Fruit fly (Drosophila melanogaster) whole organism, embryonic: Measurements from ENCODE around the gene Acyp2.

Source experiments
- Ada2b ChIP-seq: fragments of 200-800 bp; sonication (Bioruptor generic); IDR thresholded peaks from 2 replicates; pipeline ENCODE4 v1.3.6; 2022; ENCODE audit warnings: missing biosample characterization, missing genetic modification characterization
- Atf-2 ChIP-seq: fragments of 200-800 bp; sonication (Bioruptor generic); optimal IDR thresholded peaks from 2 replicates; lab custom pipeline; 2016; ENCODE audit warnings: missing biosample characterization, missing genetic modification characterization
- B-H1 ChIP-seq: fragments of 200-800 bp; sonication (Bioruptor generic); IDR thresholded peaks from 3 replicates; pipeline ENCODE4 v1.3.6; 2022; ENCODE audit warnings: missing biosample characterization, missing genetic modification characterization
- B-H2 ChIP-seq: fragments of 200-800 bp; sonication (Bioruptor generic); optimal IDR thresholded peaks from 2 replicates; lab custom pipeline; 2018; ENCODE audit warnings: missing biosample characterization, mild to moderate bottlenecking, missing genetic modification characterization
- Blimp-1 ChIP-seq: fragments of 200-800 bp; sonication (Bioruptor generic); optimal IDR thresholded peaks from 3 replicates; lab custom pipeline; 2018; ENCODE audit warnings: missing biosample characterization, missing genetic modification characterization, mild to moderate bottlenecking, moderate library complexity, missing genetic modification reagents
- Bteb2 ChIP-seq: fragments of 200-800 bp; sonication (Bioruptor generic); optimal IDR thresholded peaks from 2 replicates; lab custom pipeline; 2016; ENCODE audit warnings: missing biosample characterization, missing genetic modification characterization
- CG11247 ChIP-seq: fragments of 200-800 bp; sonication (Bioruptor generic); IDR thresholded peaks from 2 replicates; pipeline ENCODE4 v1.3.6; 2022; ENCODE audit warnings: missing biosample characterization, missing genetic modification characterization
- CG11456 ChIP-seq: fragments of 200-800 bp; sonication (Bioruptor generic); IDR thresholded peaks from 3 replicates; pipeline ENCODE4 v1.3.6; 2022; ENCODE audit warnings: missing biosample characterization, missing genetic modification characterization
- CG12769 ChIP-seq: fragments of 200-800 bp; sonication (Bioruptor generic); optimal IDR thresholded peaks from 2 replicates; lab custom pipeline; 2019; ENCODE audit warnings: missing biosample characterization, mild to moderate bottlenecking, missing genetic modification characterization, moderate library complexity
- CG13296 ChIP-seq: fragments of 200-800 bp; sonication (Bioruptor generic); optimal IDR thresholded peaks from 3 replicates; lab custom pipeline; 2018; ENCODE audit warnings: missing biosample characterization, mild to moderate bottlenecking, missing genetic modification characterization
- CG17361 ChIP-seq: fragments of 200-800 bp; sonication (Bioruptor generic); IDR thresholded peaks from 3 replicates; pipeline ENCODE4 v1.3.6; 2022; ENCODE audit warnings: missing biosample characterization, missing genetic modification characterization
- CG18599 ChIP-seq: fragments of 200-800 bp; sonication (Bioruptor generic); optimal IDR thresholded peaks from 3 replicates; lab custom pipeline; 2017; ENCODE audit warnings: missing biosample characterization, missing genetic modification characterization, mild to moderate bottlenecking, moderate library complexity, missing genetic modification reagents
- CG2678 ChIP-seq: fragments of 200-800 bp; sonication (Bioruptor generic); optimal IDR thresholded peaks from 3 replicates; lab custom pipeline; 2019; ENCODE audit warnings: missing biosample characterization, mild to moderate bottlenecking, missing genetic modification characterization, moderate library complexity
- CG30403 ChIP-seq: fragments of 200-800 bp; sonication (Bioruptor generic); optimal IDR thresholded peaks from 3 replicates; lab custom pipeline; 2016; ENCODE audit warnings: missing biosample characterization, missing genetic modification characterization
- CG3065 ChIP-seq: fragments of 200-800 bp; sonication (Bioruptor generic); optimal IDR thresholded peaks from 2 replicates; lab custom pipeline; 2016; ENCODE audit warnings: missing biosample characterization, missing genetic modification characterization
- CG31388 ChIP-seq: fragments of 200-800 bp; sonication (Bioruptor generic); optimal IDR thresholded peaks from 2 replicates; lab custom pipeline; 2016; ENCODE audit warnings: missing biosample characterization, missing genetic modification characterization
- CG32772 ChIP-seq: fragments of 200-800 bp; sonication (Bioruptor generic); IDR thresholded peaks from 2 replicates; pipeline ENCODE4 v1.3.6; 2022; ENCODE audit warnings: missing biosample characterization, missing genetic modification characterization
- CG4730 ChIP-seq: fragments of 200-800 bp; sonication (Bioruptor generic); IDR thresholded peaks from 2 replicates; pipeline ENCODE4 v1.3.6; 2022; ENCODE audit warnings: missing biosample characterization, missing genetic modification characterization
- CG7963 ChIP-seq: fragments of 200-800 bp; sonication (Bioruptor generic); IDR thresholded peaks from 3 replicates; pipeline ENCODE4 v1.3.6; 2022; ENCODE audit warnings: missing biosample characterization, missing genetic modification characterization; ENCODE audit not compliant: partially characterized antibody
- CG9609 ChIP-seq: fragments of 200-800 bp; sonication (Bioruptor generic); optimal IDR thresholded peaks from 3 replicates; lab custom pipeline; 2016; ENCODE audit warnings: missing biosample characterization, missing genetic modification characterization
- Chrac-16 ChIP-seq: fragments of 200-800 bp; sonication (Bioruptor generic); optimal IDR thresholded peaks from 3 replicates; lab custom pipeline; 2016; ENCODE audit warnings: missing biosample characterization, missing genetic modification characterization
- Eip74EF ChIP-seq, 2 experiments: fragments of 200-800 bp in 1 of 2; fragments of >200 bp in 1 of 2; sonication (Bioruptor generic) in 1 of 2; optimal IDR thresholded peaks; 2 replicates each; lab custom pipeline; 2017 to 2019; ENCODE audit warnings: missing biosample characterization in 2 of 2, missing genetic modification characterization in 2 of 2, mild to moderate bottlenecking in 1 of 2, moderate library complexity in 1 of 2
- HHEX ChIP-seq: fragments of 200-800 bp; sonication (Bioruptor generic); optimal IDR thresholded peaks from 3 replicates; lab custom pipeline; 2017; ENCODE audit warnings: missing biosample characterization, mild to moderate bottlenecking, missing genetic modification characterization, missing genetic modification reagents
- HLH4C ChIP-seq: fragments of 200-800 bp; sonication (Bioruptor generic); IDR thresholded peaks from 3 replicates; pipeline ENCODE4 v1.3.6; 2022; ENCODE audit warnings: missing biosample characterization, missing genetic modification characterization; ENCODE audit not compliant: partially characterized antibody
- Hmr ChIP-seq: fragments of 200-800 bp; sonication (Bioruptor generic); optimal IDR thresholded peaks from 3 replicates; lab custom pipeline; 2017; ENCODE audit warnings: mild to moderate bottlenecking, missing biosample characterization, missing genetic modification reagents, missing genetic modification characterization
- Mad ChIP-seq: fragments of 200-800 bp; sonication (Bioruptor generic); optimal IDR thresholded peaks from 2 replicates; lab custom pipeline; 2016; ENCODE audit warnings: missing biosample characterization, missing genetic modification characterization
- Mrtf ChIP-seq: fragments of 200-800 bp; sonication (Bioruptor generic); IDR thresholded peaks from 3 replicates; pipeline ENCODE4 v1.3.6; 2022; ENCODE audit warnings: missing biosample characterization, missing genetic modification characterization
- Myb ChIP-seq: fragments of 200-800 bp; sonication (Bioruptor generic); optimal IDR thresholded peaks from 2 replicates; lab custom pipeline; 2016; ENCODE audit warnings: missing biosample characterization, missing genetic modification characterization
- NfI ChIP-seq: fragments of 200-800 bp; sonication (Bioruptor generic); optimal IDR thresholded peaks from 3 replicates; lab custom pipeline; 2018; ENCODE audit warnings: missing biosample characterization, mild to moderate bottlenecking, missing genetic modification characterization, moderate library complexity
- Tbp ChIP-seq: fragments of >200 bp; optimal IDR thresholded peaks from 2 replicates; lab custom pipeline; 2018; ENCODE audit warnings: missing biosample characterization, missing genetic modification characterization
- Vsx1 ChIP-seq: fragments of 200-800 bp; sonication (Bioruptor generic); optimal IDR thresholded peaks from 2 replicates; lab custom pipeline; 2017; ENCODE audit warnings: missing biosample characterization, mild to moderate bottlenecking, missing genetic modification characterization, missing genetic modification reagents
- Xbp1 ChIP-seq: fragments of 200-800 bp; sonication (Bioruptor generic); optimal IDR thresholded peaks from 3 replicates; lab custom pipeline; 2016; ENCODE audit warnings: missing biosample characterization, mild to moderate bottlenecking, missing genetic modification characterization
- al ChIP-seq: fragments of 200-800 bp; sonication (Bioruptor generic); IDR thresholded peaks from 2 replicates; pipeline ENCODE4 v1.3.6; 2022; ENCODE audit warnings: missing biosample characterization, missing genetic modification characterization
- az2 ChIP-seq: fragments of 200-800 bp; sonication (Bioruptor generic); optimal IDR thresholded peaks from 3 replicates; lab custom pipeline; 2016; ENCODE audit warnings: missing biosample characterization, missing genetic modification characterization
- bab2 ChIP-seq: fragments of 200-800 bp; sonication (Bioruptor generic); optimal IDR thresholded peaks from 2 replicates; lab custom pipeline; 2016; ENCODE audit warnings: missing biosample characterization, missing genetic modification characterization
- bigmax ChIP-seq: fragments of 200-800 bp; sonication (Bioruptor generic); optimal IDR thresholded peaks from 2 replicates; lab custom pipeline; 2018; ENCODE audit warnings: missing biosample characterization, mild to moderate bottlenecking, missing genetic modification characterization
- cas ChIP-seq: fragments of 200-800 bp; sonication (Bioruptor generic); IDR thresholded peaks from 2 replicates; pipeline ENCODE4 v1.3.6; 2022; ENCODE audit warnings: missing biosample characterization, missing genetic modification characterization
- cwo ChIP-seq: fragments of 200-800 bp; sonication (Bioruptor generic); optimal IDR thresholded peaks from 3 replicates; lab custom pipeline; 2017; ENCODE audit warnings: missing biosample characterization, missing genetic modification characterization, mild to moderate bottlenecking, moderate library complexity, missing genetic modification reagents
- dati ChIP-seq: fragments of 200-800 bp; sonication (Bioruptor generic); IDR thresholded peaks from 2 replicates; pipeline ENCODE4 v1.3.6; 2022; ENCODE audit warnings: missing biosample characterization, missing genetic modification characterization
- gem ChIP-seq: fragments of 200-800 bp; sonication (Bioruptor generic); optimal IDR thresholded peaks from 2 replicates; lab custom pipeline; 2019; ENCODE audit warnings: missing biosample characterization, mild to moderate bottlenecking, missing genetic modification characterization, moderate library complexity
- h ChIP-seq: fragments of >200 bp; optimal IDR thresholded peaks from 2 replicates; lab custom pipeline; 2017
- insv ChIP-seq, 2 experiments: fragments of 200-800 bp; sonication (Bioruptor generic); optimal IDR thresholded peaks; 3 replicates each; lab custom pipeline; 2016 to 2018; ENCODE audit warnings: missing biosample characterization in 2 of 2, missing genetic modification characterization in 2 of 2
- kay ChIP-seq: fragments of 200-800 bp; sonication (Bioruptor generic); optimal IDR thresholded peaks from 2 replicates; lab custom pipeline; 2016; ENCODE audit warnings: missing biosample characterization, missing genetic modification characterization
- lilli ChIP-seq: fragments of 200-800 bp; sonication (Bioruptor generic); optimal IDR thresholded peaks from 3 replicates; lab custom pipeline; 2016; ENCODE audit warnings: missing biosample characterization, missing genetic modification characterization
- nau ChIP-seq: fragments of 200-800 bp; sonication (Bioruptor generic); optimal IDR thresholded peaks from 3 replicates; lab custom pipeline; 2017; ENCODE audit warnings: missing biosample characterization, mild to moderate bottlenecking, missing genetic modification characterization, missing genetic modification reagents
- oc ChIP-seq: fragments of 200-800 bp; sonication (Bioruptor generic); optimal IDR thresholded peaks from 2 replicates; lab custom pipeline; 2018; ENCODE audit warnings: missing biosample characterization, mild to moderate bottlenecking, missing genetic modification characterization, moderate library complexity
- pnt ChIP-seq: fragments of 200-800 bp; sonication (Bioruptor generic); optimal IDR thresholded peaks from 3 replicates; lab custom pipeline; 2016; ENCODE audit warnings: missing biosample characterization, missing genetic modification characterization
- pzg ChIP-seq: fragments of 200-800 bp; sonication (Bioruptor generic); optimal IDR thresholded peaks from 3 replicates; lab custom pipeline; 2018; ENCODE audit warnings: missing biosample characterization, mild to moderate bottlenecking, missing genetic modification characterization, moderate library complexity
- sd ChIP-seq: fragments of 200-800 bp; sonication (Bioruptor generic); optimal IDR thresholded peaks from 3 replicates; lab custom pipeline; 2018; ENCODE audit warnings: missing biosample characterization, mild to moderate bottlenecking, missing genetic modification characterization, moderate library complexity
- shn ChIP-seq: fragments of 200-800 bp; sonication (Bioruptor generic); optimal IDR thresholded peaks from 3 replicates; lab custom pipeline; 2016; ENCODE audit warnings: missing biosample characterization, missing genetic modification characterization
- tx ChIP-seq: fragments of 200-800 bp; sonication (Bioruptor generic); optimal IDR thresholded peaks from 2 replicates; lab custom pipeline; 2016; ENCODE audit warnings: missing biosample characterization, missing genetic modification characterization

Gene Acyp2

dm6 chr3R:15792427-15792826 lies at the start of gene Acyp2:
Gene Acyp2, plus strand, starts transcription at chr3R:15792688.
- no peak for TF ChIP-seq h
- TF ChIP-seq Myb (GFP tag; lab: Kevin White, UChicago), result peak; percentile 96
- TF ChIP-seq CG31388 (GFP tag; lab: Kevin White, UChicago), result no peak
- no peak for TF ChIP-seq CG18599
- TF ChIP-seq tx (GFP tag; lab: Kevin White, UChicago), result peak; percentile 17
- peak; percentile 12 for TF ChIP-seq kay (GFP tag; lab: Kevin White, UChicago)
- TF ChIP-seq pnt, result no peak
- TF ChIP-seq NfI (GFP tag; lab: Kevin White, UChicago), result peak; percentile 17
- peak; percentile 56 for TF ChIP-seq Mad
- TF ChIP-seq HHEX (GFP tag; lab: Kevin White, UChicago), result no peak
- TF ChIP-seq Blimp-1 (GFP tag; lab: Kevin White, UChicago), result no peak
- no peak for TF ChIP-seq Tbp (GFP tag; lab: Kevin White, UChicago)
- peak; percentile 40 for TF ChIP-seq CG30403 (GFP tag; lab: Kevin White, UChicago)
- no peak for TF ChIP-seq dati (GFP tag; lab: Robert Waterston, UW)
- no peak for TF ChIP-seq Eip74EF (GFP tag; optimal IDR thresholded peaks at IDR 0.05; lab: Kevin White, UChicago)
- TF ChIP-seq sd (tag; lab: Kevin White, UChicago), result no peak
- 0 out of 3 replicates have a peak, but pooled peaks have one; percentile 15 for TF ChIP-seq HLH4C
- 0 out of 2 replicates have a peak, but pooled peaks have one; percentile 6 for TF ChIP-seq CG32772 (GFP tag; lab: Robert Waterston, UW)
- peak; percentile 54 for TF ChIP-seq lilli (GFP tag; lab: Kevin White, UChicago)
- TF ChIP-seq Mrtf (GFP tag; lab: Robert Waterston, UW), result no peak
- no peak for TF ChIP-seq insv (GFP tag; optimal IDR thresholded peaks at IDR 0.05; lab: Kevin White, UChicago)
- no peak for TF ChIP-seq B-H1 (GFP tag; lab: Robert Waterston, UW)
- TF ChIP-seq Xbp1, result peak; percentile 51
- no peak for TF ChIP-seq Atf-2 (GFP tag; lab: Kevin White, UChicago)
- TF ChIP-seq bab2 (GFP tag; lab: Kevin White, UChicago), result no peak
- TF ChIP-seq CG7963 (GFP tag; lab: Robert Waterston, UW), result no peak
- no peak for TF ChIP-seq CG3065 (GFP tag; lab: Kevin White, UChicago)
- TF ChIP-seq Vsx1 (GFP tag; lab: Kevin White, UChicago), result no peak
- no peak for TF ChIP-seq CG11247 (GFP tag; lab: Robert Waterston, UW)
- no peak for TF ChIP-seq CG2678 (tag; lab: Kevin White, UChicago)
- TF ChIP-seq gem (tag; lab: Kevin White, UChicago), result peak; percentile 15
- no peak for TF ChIP-seq oc (tag; lab: Kevin White, UChicago)
- no peak for TF ChIP-seq CG9609
- no peak for TF ChIP-seq CG4730 (GFP tag; lab: Robert Waterston, UW)
- TF ChIP-seq pzg, result peak; percentile 91
- peak; percentile 21 for TF ChIP-seq Bteb2 (GFP tag; lab: Kevin White, UChicago)
- TF ChIP-seq CG11456 (GFP tag; lab: Robert Waterston, UW), result 0 out of 3 replicates have a peak, but pooled peaks have one; percentile 44
- TF ChIP-seq cas (GFP tag; lab: Robert Waterston, UW), result no peak
- peak; percentile 8 for TF ChIP-seq CG12769
- no peak for TF ChIP-seq CG13296 (GFP tag; lab: Kevin White, UChicago)
- no peak for TF ChIP-seq bigmax
- peak; percentile 35 for TF ChIP-seq Chrac-16 (GFP tag; lab: Kevin White, UChicago)
- 0 out of 2 replicates have a peak, but pooled peaks have one; percentile 11 for TF ChIP-seq Ada2b (GFP tag; lab: Robert Waterston, UW)
- TF ChIP-seq nau, result no peak
- TF ChIP-seq shn (GFP tag; lab: Kevin White, UChicago), result peak; percentile 8
- no peak for TF ChIP-seq al (GFP tag; lab: Robert Waterston, UW)
- no peak for TF ChIP-seq az2 (GFP tag; lab: Kevin White, UChicago)
- TF ChIP-seq Hmr (GFP tag; lab: Kevin White, UChicago), result peak; percentile 63
- TF ChIP-seq cwo (GFP tag; lab: Kevin White, UChicago), result no peak
- peak; percentile 0 for TF ChIP-seq B-H2 (GFP tag; lab: Kevin White, UChicago)
- TF ChIP-seq CG17361, result 0 out of 3 replicates have a peak, but pooled peaks have one; percentile 18
